Worm (Caenorhabditis elegans): ENCODE results near the gene rrp-8.

DNA sequence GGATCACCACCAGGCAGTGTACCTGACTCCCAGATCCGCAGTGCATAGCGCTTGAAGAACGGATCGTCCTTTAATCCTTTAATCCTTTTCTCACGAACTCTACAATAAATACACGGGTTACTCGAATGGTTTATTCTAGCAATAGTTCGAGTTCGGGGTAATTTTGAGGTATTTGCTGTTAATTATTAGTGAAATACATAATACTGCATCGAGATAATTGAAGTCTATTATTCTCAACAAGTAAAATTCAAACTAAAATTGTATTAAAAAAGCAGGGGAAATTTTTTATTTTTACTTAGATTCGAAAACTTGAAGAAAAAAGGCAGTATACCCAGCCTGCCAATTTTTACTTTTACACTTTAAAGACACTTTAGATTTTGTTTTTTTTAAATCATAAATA, 13.6 kb downstream of the rrp-8 start, which contains the start of gene kgb-1:
- TF ChIP-seq unc-62 (GFP tag; optimal IDR thresholded peaks at IDR 0.05) (no peak), aly-2 (tag; optimal IDR thresholded peaks at IDR 0.05) (no peak), efl-3 (GFP tag; optimal IDR thresholded peaks at IDR 0.05) (no peak), mab-9 (GFP tag; IDR thresholded peaks at IDR 0.05) (no peak), nhr-237 (tag; optimal IDR thresholded peaks at IDR 0.05) (no peak), nhr-28 (tag; optimal IDR thresholded peaks at IDR 0.05) (no peak), ama-1 (optimal IDR thresholded peaks at IDR 0.05) (no peak)

Measured in whole organism, L1 larva.